Fruit fly (Drosophila melanogaster) whole organism, embryonic: ENCODE data around the gene dlg1.

Source experiments
- ATbp ChIP-seq: fragments of 200-800 bp; sonication (Bioruptor generic); optimal IDR thresholded peaks from 2 replicates; lab custom pipeline; 2017; ENCODE audit warnings: missing biosample characterization, mild to moderate bottlenecking, missing genetic modification characterization, missing genetic modification reagents
- Awh ChIP-seq: fragments of 200-800 bp; sonication (Bioruptor generic); IDR thresholded peaks from 2 replicates; pipeline ENCODE4, ENCODE4 v1.3.6; 2022; ENCODE audit warnings: missing biosample characterization, missing genetic modification characterization
- B-H1 ChIP-seq: fragments of 200-800 bp; sonication (Bioruptor generic); IDR thresholded peaks from 3 replicates; pipeline ENCODE4 v1.3.6; 2022; ENCODE audit warnings: missing biosample characterization, missing genetic modification characterization
- Bteb2 ChIP-seq: fragments of 200-800 bp; sonication (Bioruptor generic); optimal IDR thresholded peaks from 2 replicates; lab custom pipeline; 2016; ENCODE audit warnings: missing biosample characterization, missing genetic modification characterization
- CG10431 ChIP-seq: fragments of 200-800 bp; sonication (Bioruptor generic); optimal IDR thresholded peaks from 3 replicates; lab custom pipeline; 2018; ENCODE audit warnings: missing biosample characterization, mild to moderate bottlenecking, missing genetic modification characterization
- CG11696 ChIP-seq: fragments of 200-800 bp; sonication (Bioruptor generic); IDR thresholded peaks from 2 replicates; pipeline ENCODE4 v1.3.6; 2022; ENCODE audit warnings: missing biosample characterization, missing genetic modification characterization
- CG12071 ChIP-seq: fragments of 200-800 bp; sonication (Bioruptor generic); optimal IDR thresholded peaks from 3 replicates; lab custom pipeline; 2018; ENCODE audit warnings: missing biosample characterization, mild to moderate bottlenecking, missing genetic modification characterization
- CG12744 ChIP-seq: fragments of 200-800 bp; sonication (Bioruptor generic); optimal IDR thresholded peaks from 2 replicates; lab custom pipeline; 2016; ENCODE audit warnings: missing biosample characterization, missing genetic modification characterization
- CG1603 ChIP-seq: fragments of 200-800 bp; sonication (Bioruptor generic); optimal IDR thresholded peaks from 2 replicates; lab custom pipeline; 2019; ENCODE audit warnings: missing biosample characterization, mild to moderate bottlenecking, missing genetic modification characterization, moderate library complexity
- CG16863 ChIP-seq: fragments of 200-800 bp; sonication (Bioruptor generic); optimal IDR thresholded peaks from 3 replicates; lab custom pipeline; 2016; ENCODE audit warnings: missing biosample characterization, missing genetic modification characterization
- CG1792 ChIP-seq: fragments of 200-800 bp; sonication (Bioruptor generic); optimal IDR thresholded peaks from 2 replicates; lab custom pipeline; 2016; ENCODE audit warnings: missing biosample characterization, missing genetic modification characterization
- CG18011 ChIP-seq: fragments of 200-800 bp; sonication (Bioruptor generic); optimal IDR thresholded peaks from 2 replicates; lab custom pipeline; 2017; ENCODE audit warnings: missing biosample characterization, missing genetic modification characterization, mild to moderate bottlenecking, moderate library complexity, missing genotype
- CG2889 ChIP-seq: fragments of 200-800 bp; sonication (Bioruptor generic); IDR thresholded peaks from 3 replicates; pipeline ENCODE4 v1.3.6; 2022; ENCODE audit warnings: missing biosample characterization, missing genetic modification characterization
- CG34422 ChIP-seq: fragments of 200-800 bp; sonication (Bioruptor generic); IDR thresholded peaks from 3 replicates; pipeline ENCODE4 v1.3.6; 2022; ENCODE audit warnings: missing biosample characterization, missing genetic modification characterization
- CG6175 ChIP-seq: fragments of 200-800 bp; sonication (Bioruptor generic); IDR thresholded peaks from 3 replicates; pipeline ENCODE4 v1.3.6; 2022; ENCODE audit warnings: missing biosample characterization, missing genetic modification characterization
- CG7357 ChIP-seq: fragments of 200-800 bp; sonication (Bioruptor generic); IDR thresholded peaks from 3 replicates; pipeline ENCODE4 v1.3.6; 2022; ENCODE audit warnings: missing biosample characterization, missing genetic modification characterization
- CG7372 ChIP-seq: fragments of 200-800 bp; sonication (Bioruptor generic); IDR thresholded peaks from 2 replicates; pipeline ENCODE4 v1.3.6; 2022; ENCODE audit warnings: missing biosample characterization, missing genetic modification characterization
- CG7786 ChIP-seq: fragments of 200-800 bp; sonication (Bioruptor generic); optimal IDR thresholded peaks from 2 replicates; lab custom pipeline; 2016; ENCODE audit warnings: missing biosample characterization, missing genetic modification characterization
- CG7987 ChIP-seq: fragments of 200-800 bp; sonication (Bioruptor generic); optimal IDR thresholded peaks from 2 replicates; lab custom pipeline; 2018; ENCODE audit warnings: missing biosample characterization, mild to moderate bottlenecking, missing genetic modification characterization, moderate library complexity
- CG8290 ChIP-seq, 3 experiments: fragments of 200-800 bp; sonication (Bioruptor generic); optimal IDR thresholded peaks; 2 replicates each; lab custom pipeline; 2016 to 2019; ENCODE audit warnings: missing biosample characterization in 3 of 3, missing genetic modification characterization in 3 of 3, mild to moderate bottlenecking in 2 of 3, moderate library complexity in 1 of 3
- CG9609 ChIP-seq: fragments of 200-800 bp; sonication (Bioruptor generic); optimal IDR thresholded peaks from 3 replicates; lab custom pipeline; 2016; ENCODE audit warnings: missing biosample characterization, missing genetic modification characterization
- CG9876 ChIP-seq: fragments of 200-800 bp; sonication (Bioruptor generic); optimal IDR thresholded peaks from 2 replicates; lab custom pipeline; 2016; ENCODE audit warnings: missing biosample characterization, missing genetic modification characterization
- Dip3 ChIP-seq: fragments of 200-800 bp; sonication (Bioruptor generic); optimal IDR thresholded peaks from 3 replicates; lab custom pipeline; 2016; ENCODE audit warnings: missing biosample characterization, missing genetic modification characterization
- ERR ChIP-seq: fragments of 200-800 bp; sonication (Bioruptor generic); optimal IDR thresholded peaks from 2 replicates; lab custom pipeline; 2016; ENCODE audit warnings: missing biosample characterization, missing genetic modification characterization
- Hr39 ChIP-seq: fragments of >200 bp; optimal IDR thresholded peaks from 2 replicates; lab custom pipeline; 2017
- Hr78 ChIP-seq, 2 experiments: fragments of 200-800 bp in 1 of 2; fragments of >200 bp in 1 of 2; sonication (Bioruptor generic) in 1 of 2; optimal IDR thresholded peaks; 2 replicates each; lab custom pipeline; 2017 to 2019; ENCODE audit warnings: missing biosample characterization in 2 of 2, missing genetic modification characterization in 2 of 2, mild to moderate bottlenecking in 1 of 2, moderate library complexity in 1 of 2
- MTF-1 ChIP-seq: fragments of 200-800 bp; sonication (Bioruptor generic); optimal IDR thresholded peaks from 2 replicates; lab custom pipeline; 2018; ENCODE audit warnings: missing biosample characterization, mild to moderate bottlenecking, missing genetic modification characterization, borderline replicate concordance
- NFAT ChIP-seq: fragments of 200-800 bp; sonication (Bioruptor generic); IDR thresholded peaks from 2 replicates; pipeline ENCODE4 v1.3.6; 2022; ENCODE audit warnings: missing biosample characterization, missing genetic modification characterization
- Poxn ChIP-seq: fragments of 200-800 bp; sonication (Bioruptor generic); IDR thresholded peaks from 2 replicates; pipeline ENCODE4 v1.3.6; 2022; ENCODE audit warnings: missing biosample characterization, missing genetic modification characterization
- TFAM ChIP-seq: fragments of 200-800 bp; sonication (Bioruptor generic); optimal IDR thresholded peaks from 2 replicates; lab custom pipeline; 2017; ENCODE audit warnings: missing biosample characterization, missing genetic modification characterization, inconsistent platforms
- Xrp1 ChIP-seq: fragments of 200-800 bp; sonication (Bioruptor generic); IDR thresholded peaks from 2 replicates; pipeline ENCODE4 v1.3.6; 2022; ENCODE audit warnings: missing biosample characterization, missing genetic modification characterization
- ab ChIP-seq: fragments of 200-800 bp; sonication (Bioruptor generic); optimal IDR thresholded peaks from 2 replicates; lab custom pipeline; 2016; ENCODE audit warnings: missing biosample characterization, missing genetic modification characterization
- aop ChIP-seq: fragments of 200-800 bp; sonication (Bioruptor generic); IDR thresholded peaks from 2 replicates; pipeline ENCODE4 v1.3.6; 2022; ENCODE audit warnings: missing biosample characterization, missing genetic modification characterization
- caup ChIP-seq: fragments of 200-800 bp; sonication (Bioruptor generic); optimal IDR thresholded peaks from 3 replicates; lab custom pipeline; 2017; ENCODE audit warnings: missing biosample characterization, mild to moderate bottlenecking, missing genetic modification characterization, moderate library complexity; ENCODE audit not compliant: severe bottlenecking
- chinmo ChIP-seq: fragments of 200-800 bp; sonication (Bioruptor generic); IDR thresholded peaks from 4 replicates; pipeline ENCODE4 v1.3.6; 2022; ENCODE audit warnings: missing biosample characterization, missing genetic modification characterization; ENCODE audit not compliant: partially characterized antibody
- chn ChIP-seq: fragments of 200-800 bp; sonication (Bioruptor generic); optimal IDR thresholded peaks from 2 replicates; lab custom pipeline; 2016; ENCODE audit warnings: missing biosample characterization, missing genetic modification characterization
- corto ChIP-seq: fragments of 200-800 bp; sonication (Bioruptor generic); optimal IDR thresholded peaks from 2 replicates; lab custom pipeline; 2016; ENCODE audit warnings: missing biosample characterization, mild to moderate bottlenecking, missing genetic modification characterization, moderate library complexity
- danr ChIP-seq: fragments of 200-800 bp; sonication (Bioruptor generic); IDR thresholded peaks from 2 replicates; pipeline ENCODE4 v1.3.6; 2022; ENCODE audit warnings: missing biosample characterization, missing genetic modification characterization
- fd3F ChIP-seq: fragments of 200-800 bp; sonication (Bioruptor generic); optimal IDR thresholded peaks from 2 replicates; lab custom pipeline; 2018; ENCODE audit warnings: missing biosample characterization, mild to moderate bottlenecking, missing genetic modification characterization, moderate library complexity
- gcm ChIP-seq: fragments of 200-800 bp; sonication (Bioruptor generic); optimal IDR thresholded peaks from 2 replicates; lab custom pipeline; 2019; ENCODE audit warnings: missing biosample characterization, mild to moderate bottlenecking, missing genetic modification characterization, moderate library complexity
- gfzf ChIP-seq: fragments of 200-800 bp; sonication (Bioruptor generic); optimal IDR thresholded peaks from 2 replicates; lab custom pipeline; 2016; ENCODE audit warnings: missing biosample characterization, mild to moderate bottlenecking, missing genetic modification characterization, moderate library complexity
- gsb ChIP-seq: fragments of 200-800 bp; sonication (Bioruptor generic); IDR thresholded peaks from 2 replicates; pipeline ENCODE4 v1.3.6; 2022; ENCODE audit warnings: missing biosample characterization, missing genetic modification characterization
- hbn ChIP-seq: fragments of 200-800 bp; sonication (Bioruptor generic); IDR thresholded peaks from 2 replicates; pipeline ENCODE4 v1.3.6; 2022; ENCODE audit warnings: missing biosample characterization, missing genetic modification characterization; ENCODE audit not compliant: partially characterized antibody
- hkb ChIP-seq, 2 experiments: fragments of 200-800 bp in 1 of 2; fragments of >200 bp in 1 of 2; sonication (Bioruptor generic) in 1 of 2; IDR thresholded peaks in 1 of 2; optimal IDR thresholded peaks in 1 of 2; 2 replicates each; pipeline versions ENCODE4 v1.3.6 to Lab custom; 2017 to 2022; ENCODE audit warnings: missing biosample characterization in 1 of 2, missing genetic modification characterization in 1 of 2
- salm ChIP-seq: fragments of 200-800 bp; sonication (Bioruptor generic); optimal IDR thresholded peaks from 2 replicates; lab custom pipeline; 2018; ENCODE audit warnings: missing biosample characterization, mild to moderate bottlenecking, missing genetic modification characterization
- slou ChIP-seq: fragments of 200-800 bp; sonication (Bioruptor generic); optimal IDR thresholded peaks from 3 replicates; lab custom pipeline; 2016; ENCODE audit warnings: missing biosample characterization, missing genetic modification characterization
- stc ChIP-seq: fragments of 200-800 bp; sonication (Bioruptor generic); IDR thresholded peaks from 2 replicates; pipeline ENCODE4 v1.3.6; 2022; ENCODE audit warnings: missing biosample characterization, missing genetic modification characterization
- vnd ChIP-seq: fragments of 200-800 bp; sonication (Bioruptor generic); IDR thresholded peaks from 3 replicates; pipeline ENCODE4 v1.3.6; 2022; ENCODE audit warnings: missing biosample characterization, missing genetic modification characterization; ENCODE audit not compliant: partially characterized antibody
- zfh1 ChIP-seq: fragments of 200-800 bp; sonication (Bioruptor generic); IDR thresholded peaks from 3 replicates; pipeline ENCODE4 v1.3.6; 2022; ENCODE audit warnings: missing biosample characterization, missing genetic modification characterization

Gene dlg1

DNA sequence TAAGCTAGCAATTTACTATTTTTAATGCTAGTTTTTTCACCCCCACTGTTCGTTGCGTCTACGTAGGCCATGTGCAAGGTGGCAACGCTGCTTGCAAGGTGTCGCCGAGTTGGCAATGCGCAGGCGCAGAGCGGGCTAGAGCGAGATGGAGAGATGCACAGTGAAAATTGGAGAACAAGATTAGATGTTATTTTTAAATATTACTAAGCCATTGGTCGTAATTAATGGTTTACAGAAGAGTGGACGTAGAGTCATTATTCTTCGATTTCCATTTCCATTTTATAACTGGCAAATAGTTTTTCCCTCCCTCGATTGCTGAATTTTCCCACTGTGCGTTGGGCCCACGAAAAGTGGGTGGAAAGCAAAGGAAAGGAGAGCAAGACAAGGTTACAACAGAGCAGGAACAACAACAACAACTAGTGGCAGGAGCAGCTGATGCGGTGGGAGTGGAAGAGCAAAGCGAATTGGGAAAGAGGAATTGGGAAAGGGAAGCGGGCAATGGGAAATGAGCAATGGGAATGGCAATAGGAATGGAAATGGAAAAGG, 83.5 kb downstream of the dlg1 start (continued):
- TF ChIP-seq slou (GFP tag; lab: Kevin White, UChicago) (peak; percentile 53), CG7357 (peak; percentile 52; the same call in 1 of the 3 replicates), CG9876 (GFP tag; lab: Kevin White, UChicago) (no peak), CG2889 (GFP tag; lab: Robert Waterston, UW) (peak; percentile 73; the same call in 2 of the 3 replicates), gsb (GFP tag; lab: Robert Waterston, UW) (peak; percentile 36; the same call in 1 of the 2 replicates), CG34422 (GFP tag; lab: Robert Waterston, UW) (peak; percentile 88), vnd (0 out of 3 replicates have a peak, but pooled peaks have one; percentile 17), Xrp1 (GFP tag; lab: Robert Waterston, UW) (peak; percentile 91), danr (peak; percentile 63; the same call in 1 of the 2 replicates), gfzf (GFP tag; lab: Kevin White, UChicago) (no peak), Awh (peak; percentile 86), hbn (GFP tag; lab: Robert Waterston, UW) (no peak), CG1603 (tag; lab: Kevin White, UChicago) (peak; percentile 88), Poxn (no peak), MTF-1 (GFP tag; lab: Kevin White, UChicago) (no peak), CG18011 (GFP tag; lab: Kevin White, UChicago) (peak; percentile 1), Hr78 (GFP tag; optimal IDR thresholded peaks at IDR 0.05; lab: Kevin White, UChicago) (peak in 1 of 2 experiments; percentile 45), CG12744 (no peak), Hr39 (lab: Kevin White, UChicago) (no peak), B-H1 (GFP tag; lab: Robert Waterston, UW) (peak; percentile 82), stc (peak; percentile 88), salm (tag; lab: Kevin White, UChicago) (peak; percentile 23), fd3F (GFP tag; lab: Kevin White, UChicago) (peak; percentile 47), hkb (optimal IDR thresholded peaks at IDR 0.05; lab: Kevin White, UChicago) (no peak), hkb (GFP tag; IDR thresholded peaks at IDR 0.05; lab: Robert Waterston, UW) (peak; percentile 89), CG7786 (GFP tag; lab: Kevin White, UChicago) (peak; percentile 55), CG16863 (GFP tag; lab: Kevin White, UChicago) (peak; percentile 74), CG6175 (GFP tag; lab: Robert Waterston, UW) (0 out of 3 replicates have a peak, but pooled peaks have one; percentile 24), Bteb2 (GFP tag; lab: Kevin White, UChicago) (peak; percentile 49), CG7987 (GFP tag; lab: Kevin White, UChicago) (peak; percentile 49), CG1792 (GFP tag; lab: Kevin White, UChicago) (peak; percentile 45), CG7372 (GFP tag; lab: Robert Waterston, UW) (peak; percentile 70), gcm (GFP tag; lab: Kevin White, UChicago) (peak; percentile 59), ATbp (GFP tag; lab: Kevin White, UChicago) (peak; percentile 79), CG9609 (GFP tag; lab: Kevin White, UChicago) (peak; percentile 55), caup (peak; percentile 77), chinmo (GFP tag; lab: Robert Waterston, UW) (no peak), NFAT (peak; percentile 73), CG8290 (GFP tag; optimal IDR thresholded peaks at IDR 0.05; lab: Kevin White, UChicago) (peak; percentile 37), CG8290 (tag; optimal IDR thresholded peaks at IDR 0.05; lab: Kevin White, UChicago) (peak in 1 of 2 experiments; percentile 90), CG11696 (GFP tag; lab: Robert Waterston, UW) (peak; percentile 77), CG12071 (GFP tag; lab: Kevin White, UChicago) (peak; percentile 72), zfh1 (GFP tag; lab: Robert Waterston, UW) (peak; percentile 89), aop (peak; percentile 36; the same call in 1 of the 2 replicates), CG10431 (no peak), corto (GFP tag; lab: Kevin White, UChicago) (peak; percentile 49), ab (no peak), TFAM (GFP tag; lab: Kevin White, UChicago) (no peak), ERR (GFP tag; lab: Kevin White, UChicago) (peak; percentile 55), Dip3 (peak; percentile 59), chn (GFP tag; lab: Kevin White, UChicago) (peak; percentile 83)
